Worm (Caenorhabditis elegans): Measurements from ENCODE around the gene Y41C4A.9.

Gene Y41C4A.9

ce11 chrIII:11730850-11731249, 12.4 kb upstream of the Y41C4A.9 start:
- no peak for TF ChIP-seq cebp-1 (GFP tag; IDR thresholded peaks at IDR 0.05)
- no peak for TF ChIP-seq cebp-1 (tag; optimal IDR thresholded peaks at IDR 0.05)
- no peak for TF ChIP-seq lag-1 (GFP tag; IDR thresholded peaks at IDR 0.05)
- no peak for TF ChIP-seq C17E4.6 (GFP tag; IDR thresholded peaks at IDR 0.05)
- TF ChIP-seq mes-4 (tag; optimal IDR thresholded peaks at IDR 0.05), result no peak
- peak; percentile 49; the same call in 1 of the 2 replicates for TF ChIP-seq egrh-3 (GFP tag; IDR thresholded peaks at IDR 0.05)
- TF ChIP-seq F22D6.2 (tag; optimal IDR thresholded peaks at IDR 0.05), result no peak
- TF ChIP-seq attf-3 (GFP tag; conservative IDR thresholded peaks at IDR 0.05), result no peak
- TF ChIP-seq let-526 (GFP tag; IDR thresholded peaks at IDR 0.05), result no peak
- peak; percentile 76 for TF ChIP-seq zfh-2 (GFP tag; conservative IDR thresholded peaks at IDR 0.05)
- 0 out of 2 replicates have a peak, but pooled peaks have one; percentile 72 for TF ChIP-seq ceh-58 (GFP tag; IDR thresholded peaks at IDR 0.05)
- TF ChIP-seq egl-44 (GFP tag; IDR thresholded peaks at IDR 0.05), result no peak
- TF ChIP-seq snpc-4 (GFP tag; optimal IDR thresholded peaks at IDR 0.05), result no peak
- TF ChIP-seq snpc-4 (tag; optimal IDR thresholded peaks at IDR 0.05), result peak in 1 of 4 experiments; percentile 38
- TF ChIP-seq snpc-1.3 (tag; optimal IDR thresholded peaks at IDR 0.05; ENCODE audit: insufficient read depth), result no peak
- no peak for TF ChIP-seq attf-6 (GFP tag; IDR thresholded peaks at IDR 0.05)

ce11 chrIII:11730312-11730711, 11.9 kb upstream of the Y41C4A.9 start, which contains the start of gene Y41C4A.18:
Gene Y41C4A.18, plus strand, starts transcription at chrIII:11730612.
- no peak for TF ChIP-seq him-1 (tag; optimal IDR thresholded peaks at IDR 0.05)

DNA sequence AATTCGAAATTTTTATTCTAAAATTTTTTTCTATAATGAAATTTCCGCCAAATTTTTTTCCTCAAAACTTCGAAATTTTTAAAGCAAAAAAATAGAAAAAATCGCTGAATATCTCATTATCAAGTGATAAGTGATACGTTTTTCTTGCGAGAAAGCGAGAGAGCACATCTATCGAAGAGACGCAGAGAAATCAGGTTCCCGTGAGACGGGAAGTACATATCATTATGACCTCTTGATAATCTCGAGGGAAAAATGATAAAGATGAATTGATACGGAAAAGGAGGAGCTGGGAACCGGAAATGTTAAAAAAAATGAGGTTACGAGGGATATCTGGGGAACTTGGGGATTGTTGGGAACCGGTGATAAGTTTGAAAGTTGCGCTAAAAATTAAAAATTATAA, 8.6 kb upstream of the Y41C4A.9 start:
- TF ChIP-seq nhr-80 (tag; optimal IDR thresholded peaks at IDR 0.05) (peak; percentile 4), hmg-1.2 (GFP tag; IDR thresholded peaks at IDR 0.05) (peak; percentile 72), madf-6 (GFP tag; IDR thresholded peaks at IDR 0.05) (no peak), lin-40 (tag; optimal IDR thresholded peaks at IDR 0.05) (no peak), dox-1 (GFP tag; IDR thresholded peaks at IDR 0.05) (no peak), pha-4 (tag; optimal IDR thresholded peaks at IDR 0.05) (no peak), mcd-1 (GFP tag; IDR thresholded peaks at IDR 0.05) (0 out of 2 replicates have a peak, but pooled peaks have one; percentile 7), unc-130 (GFP tag; optimal IDR thresholded peaks at IDR 0.05) (no peak), hlh-12 (tag; optimal IDR thresholded peaks at IDR 0.05) (no peak), lin-35 (GFP tag; optimal IDR thresholded peaks at IDR 0.05) (no peak), lir-1 (GFP tag; conservative IDR thresholded peaks at IDR 0.05) (no peak)

- TF ChIP-seq Y95B8A.8 (GFP tag; IDR thresholded peaks at IDR 0.05) (no peak), rec-8 (tag; optimal IDR thresholded peaks at IDR 0.05) (no peak), dpff-1 (tag; optimal IDR thresholded peaks at IDR 0.05) (no peak), sptf-2 (GFP tag; optimal IDR thresholded peaks at IDR 0.05) (no peak), Y56A3A.18 (GFP tag; IDR thresholded peaks at IDR 0.05) (no peak), nfyb-1 (GFP tag; IDR thresholded peaks at IDR 0.05) (no peak), madf-6 (GFP tag; IDR thresholded peaks at IDR 0.05) (no peak), ceh-58 (GFP tag; IDR thresholded peaks at IDR 0.05) (no peak), lir-1 (GFP tag; conservative IDR thresholded peaks at IDR 0.05) (no peak)
Observed at ce11 chrIII:11726590-11726989, 8.1 kb upstream of the Y41C4A.9 start, which contains the start of gene Y41C4A.12. Gene Y41C4A.12, minus strand, starts transcription at chrIII:11726690.

Measured in whole organism, young adult.